Fruit fly (Drosophila melanogaster): Measurements from ENCODE around the gene CG1578.

The CG1578 gene

DNA sequence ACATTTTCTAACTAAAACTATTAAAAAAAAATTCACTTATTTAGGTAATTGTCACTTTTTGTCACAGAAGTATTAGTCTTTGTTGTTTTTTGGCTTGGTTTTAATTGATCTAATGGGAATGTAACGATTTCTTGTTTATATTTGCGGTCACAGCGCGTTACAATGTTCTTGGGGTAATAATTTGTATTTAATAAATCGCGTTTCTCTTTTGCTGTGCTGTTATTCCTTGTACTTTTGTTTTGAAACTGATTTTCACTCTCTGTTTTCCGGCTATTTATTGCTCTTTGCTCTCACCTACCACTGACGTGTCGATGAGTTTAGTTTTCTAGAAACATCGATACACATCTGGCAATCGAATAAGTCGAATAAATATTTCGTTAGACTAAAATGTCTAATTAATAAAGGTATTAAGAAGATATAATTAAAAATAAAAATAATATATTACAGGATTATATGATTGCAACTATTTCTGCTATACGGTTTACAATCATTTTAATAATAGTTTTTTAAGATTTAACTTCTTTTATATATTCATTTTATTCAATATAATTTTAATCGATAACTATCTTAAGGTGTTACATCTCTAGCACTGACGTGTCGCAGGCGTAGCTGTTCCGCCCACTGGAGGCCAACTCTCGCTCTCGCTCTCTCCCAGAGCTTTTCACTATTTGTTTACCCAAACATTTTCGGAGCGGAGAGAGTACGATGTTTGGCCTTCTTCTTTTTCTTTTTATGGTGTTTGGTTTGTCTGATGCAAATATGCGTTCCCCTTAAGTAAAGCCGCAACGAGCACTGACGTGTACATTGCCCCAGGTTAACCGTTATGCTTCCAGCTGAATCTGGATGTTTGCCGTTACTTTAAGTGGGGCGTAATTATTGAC lies 9.2 kb downstream of the CG1578 start, which contains the start of gene Hsc70-3 (continued):
- TF ChIP-seq CG6254 (GFP tag; optimal IDR thresholded peaks at IDR 0.05) = peak; percentile 60
- TF ChIP-seq CG6272 (GFP tag; IDR thresholded peaks at IDR 0.05) = no peak
- no peak for TF ChIP-seq ERR (GFP tag; optimal IDR thresholded peaks at IDR 0.05)
- peak; percentile 32 for TF ChIP-seq CG10209 (GFP tag; optimal IDR thresholded peaks at IDR 0.05)
- no peak for TF ChIP-seq Dip2 (GFP tag; IDR thresholded peaks at IDR 0.05)
- no peak for TF ChIP-seq HmgZ (tag; optimal IDR thresholded peaks at IDR 0.05)
- TF ChIP-seq maf-S (GFP tag; optimal IDR thresholded peaks at IDR 0.05) = no peak
- peak; percentile 12 for TF ChIP-seq Vsx1 (GFP tag; optimal IDR thresholded peaks at IDR 0.05)
- TF ChIP-seq grau (tag; optimal IDR thresholded peaks at IDR 0.05) = peak; percentile 33
- no peak for TF ChIP-seq ham (GFP tag; IDR thresholded peaks at IDR 0.05)
- no peak for TF ChIP-seq sima (GFP tag; optimal IDR thresholded peaks at IDR 0.05)
- TF ChIP-seq CG11695 (GFP tag; IDR thresholded peaks at IDR 0.05) = 0 out of 3 replicates have a peak, but pooled peaks have one; percentile 18
- TF ChIP-seq CG13287 (GFP tag; IDR thresholded peaks at IDR 0.05; ENCODE audit: partially characterized antibody) = peak; percentile 85
- peak; percentile 56; the same call in 1 of the 2 replicates for TF ChIP-seq Bgb (GFP tag; IDR thresholded peaks at IDR 0.05; ENCODE audit: partially characterized antibody)
- TF ChIP-seq sug (tag; optimal IDR thresholded peaks at IDR 0.05) = peak; percentile 50
- peak; percentile 76 to 85 for TF ChIP-seq Trl (optimal IDR thresholded peaks at IDR 0.05)
- peak; percentile 50 for TF ChIP-seq Trl (GFP tag; optimal IDR thresholded peaks at IDR 0.05)
- TF ChIP-seq CG6175 (GFP tag; IDR thresholded peaks at IDR 0.05) = no peak
- peak; percentile 47 for TF ChIP-seq CG30020 (tag; optimal IDR thresholded peaks at IDR 0.05)
- peak; percentile 23 for TF ChIP-seq CG12219 (GFP tag; optimal IDR thresholded peaks at IDR 0.05)
- peak; percentile 58 for TF ChIP-seq sd (tag; optimal IDR thresholded peaks at IDR 0.05)
- peak; percentile 78 for TF ChIP-seq nau (GFP tag; optimal IDR thresholded peaks at IDR 0.05)
- TF ChIP-seq otp (GFP tag; IDR thresholded peaks at IDR 0.05) = peak; percentile 73; the same call in 1 of the 3 replicates
- TF ChIP-seq Hr3 (GFP tag; optimal IDR thresholded peaks at IDR 0.05) = no peak
- peak; percentile 12 for TF ChIP-seq phol (tag; optimal IDR thresholded peaks at IDR 0.05)
- TF ChIP-seq CG15601 (tag; optimal IDR thresholded peaks at IDR 0.05) = peak; percentile 73
- TF ChIP-seq CG10462 (GFP tag; optimal IDR thresholded peaks at IDR 0.05) = no peak
- TF ChIP-seq CG6765 (GFP tag; optimal IDR thresholded peaks at IDR 0.05) = peak; percentile 6
- TF ChIP-seq CG5180 (GFP tag; optimal IDR thresholded peaks at IDR 0.05) = peak; percentile 26
- TF ChIP-seq HLH4C (GFP tag; IDR thresholded peaks at IDR 0.05; ENCODE audit: partially characterized antibody) = peak; percentile 67
- TF ChIP-seq CG18764 (GFP tag; optimal IDR thresholded peaks at IDR 0.05) = peak; percentile 35
- TF ChIP-seq row (GFP tag; IDR thresholded peaks at IDR 0.05) = peak; percentile 83
- TF ChIP-seq CG8359 (GFP tag; optimal IDR thresholded peaks at IDR 0.05; ENCODE audit: borderline replicate concordance) = peak; percentile 37
- no peak for TF ChIP-seq sc (optimal IDR thresholded peaks at IDR 0.05)
- TF ChIP-seq sc (GFP tag; optimal IDR thresholded peaks at IDR 0.05) = peak; percentile 41
- no peak for TF ChIP-seq E2f1 (GFP tag; IDR thresholded peaks at IDR 0.05)
- TF ChIP-seq sna (GFP tag; IDR thresholded peaks at IDR 0.05; ENCODE audit: partially characterized antibody) = peak; percentile 79; the same call in 1 of the 2 replicates
- TF ChIP-seq Hmx (GFP tag; optimal IDR thresholded peaks at IDR 0.05) = no peak
- TF ChIP-seq CG32767 (GFP tag; IDR thresholded peaks at IDR 0.05) = no peak
- TF ChIP-seq Asciz (GFP tag; optimal IDR thresholded peaks at IDR 0.05) = peak; percentile 83
- TF ChIP-seq psq (GFP tag; optimal IDR thresholded peaks at IDR 0.05) = no peak
- peak; percentile 60; the same call in 1 of the 2 replicates for TF ChIP-seq hbn (GFP tag; IDR thresholded peaks at IDR 0.05; ENCODE audit: partially characterized antibody)
- TF ChIP-seq MESR4 (GFP tag; optimal IDR thresholded peaks at IDR 0.05) = peak; percentile 8
- TF ChIP-seq CG1792 (GFP tag; optimal IDR thresholded peaks at IDR 0.05) = peak; percentile 19
- TF ChIP-seq Sox100B (GFP tag; optimal IDR thresholded peaks at IDR 0.05) = peak; percentile 16
- peak; percentile 0 for TF ChIP-seq Dp (GFP tag; optimal IDR thresholded peaks at IDR 0.05)
- TF ChIP-seq peb (GFP tag; IDR thresholded peaks at IDR 0.05) = no peak
- peak; percentile 4 for TF ChIP-seq CG18599 (GFP tag; optimal IDR thresholded peaks at IDR 0.05)

Measured in whole organism, embryonic.